Worm (Caenorhabditis elegans) whole organism, L4 larva: ENCODE results near the gene pole-2.

ENCODE experiments used
- aly-2 ChIP-seq: sonication (generic microtip); optimal IDR thresholded peaks from 2 replicates; lab custom pipeline; 2018; ENCODE audit warnings: missing biosample characterization, missing genetic modification characterization
- ceh-32 ChIP-seq: sonication (generic microtip); optimal IDR thresholded peaks from 2 replicates; lab custom pipeline; 2016; ENCODE audit warnings: mild to moderate bottlenecking, missing genetic modification characterization, missing compliant biosample characterization; ENCODE audit not compliant: poor library complexity
- ceh-82 ChIP-seq: sonication (generic microtip); optimal IDR thresholded peaks from 2 replicates; lab custom pipeline; 2017; ENCODE audit warnings: missing biosample characterization, missing genetic modification characterization
- daf-12 ChIP-seq: fragments of 150-350 bp; optimal IDR thresholded peaks from 2 replicates; lab custom pipeline; 2014; ENCODE audit warnings: missing biosample characterization, missing genetic modification reagents, missing genetic modification characterization
- dmd-8 ChIP-seq: fragments of 200-800 bp; sonication (Bioruptor generic); IDR thresholded peaks from 2 replicates; pipeline ENCODE4 v1.3.6; 2022; ENCODE audit warnings: missing genetic modification characterization, missing compliant biosample characterization
- lin-39 ChIP-seq: fragments of 150-350 bp; optimal IDR thresholded peaks from 2 replicates; lab custom pipeline; 2014; ENCODE audit warnings: missing biosample characterization, missing genetic modification reagents, missing genetic modification characterization
- nhr-25 ChIP-seq: sonication (generic microtip); optimal IDR thresholded peaks from 2 replicates; lab custom pipeline; 2017; ENCODE audit warnings: missing genetic modification characterization, mild to moderate bottlenecking, missing compliant biosample characterization, antibody characterized with exemption, moderate library complexity, borderline replicate concordance; ENCODE audit not compliant: insufficient read depth
- nhr-48 ChIP-seq: sonication (generic microtip); optimal IDR thresholded peaks from 2 replicates; lab custom pipeline; 2016; ENCODE audit warnings: mild to moderate bottlenecking, missing genetic modification characterization, missing compliant biosample characterization
- nhr-6 ChIP-seq: fragments of 150-350 bp; optimal IDR thresholded peaks from 2 replicates; lab custom pipeline; 2014; ENCODE audit warnings: missing biosample characterization, missing genetic modification characterization
- zip-11 ChIP-seq: fragments of 200-800 bp; sonication (Bioruptor generic); IDR thresholded peaks from 2 replicates; pipeline ENCODE4 v1.3.6; 2022; ENCODE audit warnings: missing genetic modification characterization, missing compliant biosample characterization
- ztf-11 ChIP-seq: fragments of 150-350 bp; optimal IDR thresholded peaks from 2 replicates; lab custom pipeline; 2014; ENCODE audit warnings: missing biosample characterization, missing genetic modification characterization

ce11 chrIV:8724907-8725306 is 38.5 kb upstream of the pole-2 start:
- TF ChIP-seq aly-2 (no peak), nhr-25 (tag; lab: Kevin White, UChicago) (no peak), ceh-82 (no peak), lin-39 (tag; lab: Kevin White, UChicago) (no peak), nhr-48 (tag; lab: Kevin White, UChicago) (no peak), daf-12 (tag; lab: Kevin White, UChicago) (no peak), ceh-32 (tag; lab: Kevin White, UChicago) (no peak), ztf-11 (tag; lab: Kevin White, UChicago) (no peak), nhr-6 (tag; lab: Kevin White, UChicago) (no peak), dmd-8 (no peak), zip-11 (GFP tag; lab: Robert Waterston, UW) (no peak)
